Worm (Caenorhabditis elegans) whole organism, young adult: Measurements from ENCODE around the gene R04B5.7.

ENCODE experiments used
- F39B2.1 ChIP-seq: fragments of 200-800 bp; sonication (Bioruptor generic); IDR thresholded peaks from 2 replicates; pipeline ENCODE4 v1.3.6; 2022; ENCODE audit warnings: missing genetic modification reagents, missing genetic modification characterization, missing compliant biosample characterization
- Y53G8AR.9 ChIP-seq: fragments of 200-800 bp; sonication (Bioruptor generic); conservative IDR thresholded peaks from 2 replicates; pipeline ENCODE4 v1.3.6; 2022; ENCODE audit warnings: missing genetic modification reagents, missing genetic modification characterization, missing compliant biosample characterization
- ama-1 ChIP-seq, 3 experiments: fragments of 150-350 bp in 1 of 3; sonication (generic microtip) in 2 of 3; optimal IDR thresholded peaks; 2 replicates each; lab custom pipeline; 2014 to 2018; ENCODE audit warnings: missing biosample characterization in 2 of 3, missing genetic modification characterization in 2 of 3, missing genetic modification reagents in 2 of 3
- bed-2 ChIP-seq: fragments of 200-800 bp; sonication (Bioruptor generic); IDR thresholded peaks from 2 replicates; pipeline ENCODE4 v1.3.6; 2022; ENCODE audit warnings: missing genetic modification reagents, missing genetic modification characterization, missing compliant biosample characterization
- ceh-27 ChIP-seq: fragments of 200-800 bp; sonication (Bioruptor generic); optimal IDR thresholded peaks from 2 replicates; lab custom pipeline; 2018; ENCODE audit warnings: mild to moderate bottlenecking, missing genetic modification characterization, moderate library complexity, missing compliant biosample characterization
- die-1 ChIP-seq: sonication (generic microtip); optimal IDR thresholded peaks from 2 replicates; lab custom pipeline; 2016; ENCODE audit warnings: missing genotype, mild to moderate bottlenecking, missing genetic modification characterization, missing compliant biosample characterization
- dpl-1 ChIP-seq: fragments of 150-350 bp; optimal IDR thresholded peaks from 2 replicates; lab custom pipeline; 2014; ENCODE audit warnings: missing biosample characterization, missing genetic modification reagents, missing genetic modification characterization
- ets-4 ChIP-seq: fragments of 200-800 bp; sonication (Bioruptor generic); optimal IDR thresholded peaks from 2 replicates; lab custom pipeline; 2018; ENCODE audit warnings: mild to moderate bottlenecking, missing genetic modification characterization, missing compliant biosample characterization
- gei-17 ChIP-seq: fragments of 200-800 bp; sonication (Bioruptor generic); optimal IDR thresholded peaks from 2 replicates; lab custom pipeline; 2018; ENCODE audit warnings: mild to moderate bottlenecking, missing genetic modification characterization, missing compliant biosample characterization
- rpc-1 ChIP-seq, 2 experiments: fragments of 150-350 bp in 1 of 2; sonication (generic microtip) in 1 of 2; optimal IDR thresholded peaks; 2 replicates each; lab custom pipeline; 2014 to 2018; ENCODE audit warnings: missing biosample characterization in 1 of 2, missing genetic modification characterization in 1 of 2, missing genetic modification reagents in 1 of 2, missing genotype in 1 of 2
- snpc-3.4 ChIP-seq: sonication (generic microtip); optimal IDR thresholded peaks from 2 replicates; lab custom pipeline; 2017; ENCODE audit warnings: missing genetic modification characterization, mild to moderate bottlenecking, missing compliant biosample characterization, antibody characterized with exemption, moderate library complexity, missing genotype, missing genetic modification reagents
- xnd-1 ChIP-seq: sonication (generic microtip); optimal IDR thresholded peaks from 2 replicates; lab custom pipeline; 2016; ENCODE audit warnings: missing genotype, missing genetic modification reagents, missing genetic modification characterization, missing compliant biosample characterization

DNA sequence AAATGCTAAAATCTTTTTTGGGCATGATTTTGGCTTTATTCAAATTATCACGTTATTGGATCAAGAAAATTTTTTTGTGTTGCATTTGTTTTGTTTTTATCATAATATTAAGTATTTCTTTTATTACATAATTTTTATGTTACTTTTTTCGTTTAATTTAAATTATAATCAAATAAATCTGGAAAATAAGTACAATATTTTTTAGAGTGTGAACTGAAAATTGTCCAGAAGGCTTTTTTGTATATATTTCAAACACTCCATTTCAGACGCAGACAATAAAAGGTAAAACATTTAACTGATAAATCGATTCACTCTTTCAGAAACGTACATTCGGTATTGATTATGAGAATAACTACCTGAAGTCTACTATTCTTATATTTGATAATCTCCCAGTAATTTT is 16.9 kb upstream of the R04B5.7 start, which contains the start of gene C08B6.11:
- TF ChIP-seq ceh-27 (GFP tag; lab: Kevin White, UChicago) (no peak), xnd-1 (tag; lab: Kevin White, UChicago) (no peak), ets-4 (GFP tag; lab: Kevin White, UChicago) (no peak), ama-1 (optimal IDR thresholded peaks at IDR 0.05; lab: Kevin White, UChicago) (no peak), ama-1 (GFP tag; optimal IDR thresholded peaks at IDR 0.05; lab: Kevin White, UChicago) (no peak), Y53G8AR.9 (no peak), dpl-1 (GFP tag; lab: Kevin White, UChicago) (no peak), gei-17 (GFP tag; lab: Kevin White, UChicago) (no peak), rpc-1 (optimal IDR thresholded peaks at IDR 0.05; lab: Kevin White, UChicago) (no peak), rpc-1 (tag; optimal IDR thresholded peaks at IDR 0.05; lab: Kevin White, UChicago) (no peak), F39B2.1 (GFP tag; lab: Robert Waterston, UW) (no peak), bed-2 (GFP tag; lab: Robert Waterston, UW) (no peak), die-1 (tag; lab: Kevin White, UChicago) (no peak), snpc-3.4 (tag; lab: Kevin White, UChicago) (no peak)
